Fruit fly (Drosophila melanogaster): ENCODE measurements around the gene mRpL47.

The mRpL47 gene

dm6 chr3R:9515860-9516344 is at the start of gene mRpL47, which contains the start of the genes CG8176 and Kdm3:
Gene mRpL47 (minus strand): TSS chr3R:9515908.
Gene CG8176 (plus strand): TSS chr3R:9516007.
Gene Kdm3 (plus strand): TSS chr3R:9516007.
- TF ChIP-seq Sox15 (GFP tag; optimal IDR thresholded peaks at IDR 0.05) (peak; percentile 0), CG32006 (GFP tag; optimal IDR thresholded peaks at IDR 0.05) (no peak), CG3032 (tag; optimal IDR thresholded peaks at IDR 0.05) (peak; percentile 36), Sox14 (GFP tag; optimal IDR thresholded peaks at IDR 0.05) (peak; percentile 69), vri (GFP tag; optimal IDR thresholded peaks at IDR 0.05) (peak; percentile 65), lz (GFP tag; optimal IDR thresholded peaks at IDR 0.05) (peak; percentile 46), cyc (GFP tag; optimal IDR thresholded peaks at IDR 0.05) (peak; percentile 57), fd85E (GFP tag; optimal IDR thresholded peaks at IDR 0.05) (no peak), esn (GFP tag; optimal IDR thresholded peaks at IDR 0.05) (peak; percentile 25), CG31627 (GFP tag; optimal IDR thresholded peaks at IDR 0.05) (peak; percentile 72), CG11762 (GFP tag; optimal IDR thresholded peaks at IDR 0.05; ENCODE audit: insufficient read depth) (no peak), topi (GFP tag; optimal IDR thresholded peaks at IDR 0.05) (peak; percentile 28)

- no peak for TF ChIP-seq Gug (GFP tag; IDR thresholded peaks at IDR 0.05)
- TF ChIP-seq Lpt (GFP tag; optimal IDR thresholded peaks at IDR 0.05), result no peak
- TF ChIP-seq Eip78C (GFP tag), result no peak
- TF ChIP-seq Blimp-1 (GFP tag; optimal IDR thresholded peaks at IDR 0.05), result no peak
- no peak for TF ChIP-seq pdm3 (GFP tag; optimal IDR thresholded peaks at IDR 0.05)
- no peak for TF ChIP-seq Eip75B (GFP tag; optimal IDR thresholded peaks at IDR 0.05)
- no peak for TF ChIP-seq topi (GFP tag; optimal IDR thresholded peaks at IDR 0.05)
- TF ChIP-seq CG16779 (tag; optimal IDR thresholded peaks at IDR 0.05), result no peak
- TF ChIP-seq Smox (GFP tag; optimal IDR thresholded peaks at IDR 0.05), result no peak
- TF ChIP-seq Hr39 (GFP tag; optimal IDR thresholded peaks at IDR 0.05), result no peak
- TF ChIP-seq CG8119 (GFP tag; IDR thresholded peaks at IDR 0.05), result no peak
- TF ChIP-seq CG11294 (GFP tag; IDR thresholded peaks at IDR 0.05), result no peak; the same call in 1 of the 2 replicates
- 0 out of 2 replicates have a peak, but pooled peaks have one; percentile 24 for TF ChIP-seq CG15336 (GFP tag; IDR thresholded peaks at IDR 0.05)
- no peak for TF ChIP-seq fkh (GFP tag; optimal IDR thresholded peaks at IDR 0.05)
- no peak for TF ChIP-seq CG8319 (GFP tag; optimal IDR thresholded peaks at IDR 0.05)
- TF ChIP-seq CG8632 (GFP tag; optimal IDR thresholded peaks at IDR 0.05), result no peak
- TF ChIP-seq CG6792 (GFP tag; optimal IDR thresholded peaks at IDR 0.05), result no peak
- peak; percentile 68 for TF ChIP-seq lz (GFP tag; optimal IDR thresholded peaks at IDR 0.05)
- no peak for TF ChIP-seq Hr4 (GFP tag; optimal IDR thresholded peaks at IDR 0.05)
- TF ChIP-seq cyc (GFP tag; optimal IDR thresholded peaks at IDR 0.05), result peak; percentile 68
- no peak for TF ChIP-seq Hr38 (GFP tag; optimal IDR thresholded peaks at IDR 0.05)
- TF ChIP-seq vri (GFP tag; optimal IDR thresholded peaks at IDR 0.05), result peak; percentile 61
- no peak for TF ChIP-seq CG10631 (GFP tag; optimal IDR thresholded peaks at IDR 0.05)
- TF ChIP-seq esn (GFP tag; optimal IDR thresholded peaks at IDR 0.05), result peak; percentile 74
- no peak for TF ChIP-seq Sox14 (GFP tag; optimal IDR thresholded peaks at IDR 0.05)
- TF ChIP-seq acj6 (GFP tag; optimal IDR thresholded peaks at IDR 0.05), result no peak
- TF ChIP-seq OdsH (GFP tag; optimal IDR thresholded peaks at IDR 0.05), result no peak
- TF ChIP-seq CG9139 (GFP tag; optimal IDR thresholded peaks at IDR 0.05), result no peak
- TF ChIP-seq spab (GFP tag; optimal IDR thresholded peaks at IDR 0.05), result no peak
- no peak for TF ChIP-seq fd59A (GFP tag; optimal IDR thresholded peaks at IDR 0.05)
- no peak for TF ChIP-seq CG34406 (GFP tag; optimal IDR thresholded peaks at IDR 0.05)
- no peak for TF ChIP-seq fd85E (GFP tag; optimal IDR thresholded peaks at IDR 0.05)
- peak; percentile 14 for TF ChIP-seq Sox15 (GFP tag; optimal IDR thresholded peaks at IDR 0.05)
- no peak for TF ChIP-seq CG11762 (GFP tag; optimal IDR thresholded peaks at IDR 0.05; ENCODE audit: insufficient read depth)
- TF ChIP-seq ss (GFP tag; optimal IDR thresholded peaks at IDR 0.05), result no peak
- peak; percentile 67 for TF ChIP-seq CG31627 (GFP tag; optimal IDR thresholded peaks at IDR 0.05)
- TF ChIP-seq achi (GFP tag; optimal IDR thresholded peaks at IDR 0.05), result no peak
- no peak for TF ChIP-seq Sox102F (GFP tag; optimal IDR thresholded peaks at IDR 0.05)
- no peak for TF ChIP-seq CG6854 (GFP tag; optimal IDR thresholded peaks at IDR 0.05)
- no peak for TF ChIP-seq CG10669 (GFP tag; optimal IDR thresholded peaks at IDR 0.05)
- peak; percentile 62 for TF ChIP-seq CG3032 (tag; optimal IDR thresholded peaks at IDR 0.05)
- no peak for TF ChIP-seq svp (GFP tag)
- no peak for TF ChIP-seq CG7368 (GFP tag; optimal IDR thresholded peaks at IDR 0.05)
- TF ChIP-seq dsx (GFP tag; optimal IDR thresholded peaks at IDR 0.05; ENCODE audit: poor library complexity, severe bottlenecking), result no peak
- no peak for TF ChIP-seq net (GFP tag; optimal IDR thresholded peaks at IDR 0.05)
These were observed 47.7 kb upstream of the mRpL47 start, which contains the start of the genes CG9393 and Vps45 for dm6 chr3R:9563240-9563992. Gene CG9393 (minus strand): TSS chr3R:9563673. Gene Vps45 (plus strand): TSS chr3R:9563924.

All from whole organism, prepupa.